Fruit fly (Drosophila melanogaster) whole organism, wandering third instar larva: Measurements from ENCODE around the gene Ald1.

Experiments
- Abd-B ChIP-seq: fragments of >200 bp; optimal IDR thresholded peaks from 2 replicates; lab custom pipeline; 2017; ENCODE audit warnings: missing biosample characterization, missing genetic modification characterization
- Hnf4 ChIP-seq: fragments of 200-800 bp; sonication (Bioruptor generic); optimal IDR thresholded peaks from 2 replicates; lab custom pipeline; 2016; ENCODE audit warnings: missing biosample characterization, mild to moderate bottlenecking, missing genetic modification characterization
- Hr78 ChIP-seq: fragments of >200 bp; optimal IDR thresholded peaks from 2 replicates; lab custom pipeline; 2017; ENCODE audit warnings: missing biosample characterization, missing genetic modification characterization
- Myc ChIP-seq: fragments of >200 bp; optimal IDR thresholded peaks from 2 replicates; lab custom pipeline; 2017
- Vsx2 ChIP-seq: fragments of 200-300, 225-300 bp; sonication (Bioruptor generic); optimal IDR thresholded peaks from 2 replicates; lab custom pipeline; 2018; ENCODE audit warnings: missing biosample characterization, missing genetic modification characterization; ENCODE audit not compliant: partially characterized antibody
- dmrt93B ChIP-seq: fragments of 200-800 bp; sonication (Bioruptor generic); optimal IDR thresholded peaks from 2 replicates; lab custom pipeline; 2018; ENCODE audit warnings: missing biosample characterization, mild to moderate bottlenecking, missing genetic modification characterization
- psq ChIP-seq: fragments of 200-800 bp; sonication (Bioruptor generic); optimal IDR thresholded peaks from 3 replicates; lab custom pipeline; 2017; ENCODE audit warnings: missing biosample characterization, mild to moderate bottlenecking, missing genetic modification characterization, moderate library complexity
- rgr ChIP-seq: fragments of 200-800 bp; sonication (Bioruptor generic); optimal IDR thresholded peaks from 3 replicates; lab custom pipeline; 2016; ENCODE audit warnings: missing biosample characterization, mild to moderate bottlenecking, missing genetic modification characterization
- sage ChIP-seq: fragments of 200-800 bp; sonication (Bioruptor generic); optimal IDR thresholded peaks from 2 replicates; lab custom pipeline; 2016; ENCODE audit warnings: missing biosample characterization, mild to moderate bottlenecking, missing genetic modification characterization
- sv ChIP-seq: fragments of 200-800 bp; sonication (Bioruptor generic); optimal IDR thresholded peaks from 3 replicates; lab custom pipeline; 2016; ENCODE audit warnings: missing biosample characterization, missing genetic modification characterization
- usp ChIP-seq: fragments of >200 bp; optimal IDR thresholded peaks from 2 replicates; lab custom pipeline; 2017; ENCODE audit warnings: missing biosample characterization, missing genetic modification characterization

- no peak for TF ChIP-seq sage (GFP tag; lab: Kevin White, UChicago)
- TF ChIP-seq sv: no peak
- TF ChIP-seq usp (GFP tag; lab: Kevin White, UChicago): no peak
- TF ChIP-seq Vsx2 (GFP tag; lab: Kevin White, UChicago): no peak
- no peak for TF ChIP-seq Myc (lab: Kevin White, UChicago)
- no peak for TF ChIP-seq psq
- no peak for TF ChIP-seq Hnf4
- no peak for TF ChIP-seq dmrt93B (GFP tag; lab: Kevin White, UChicago)
- TF ChIP-seq Hr78 (GFP tag; lab: Kevin White, UChicago): no peak
- no peak for TF ChIP-seq rgr (GFP tag; lab: Kevin White, UChicago)
- no peak for TF ChIP-seq Abd-B (GFP tag; lab: Kevin White, UChicago)
These were observed 47.1 kb downstream of the Ald1 start for dm6 chr3R:26214301-26214700.
